Fruit fly (Drosophila melanogaster): ENCODE results near the gene Timp.
A peak's percentile ranks its signal among the peaks of the same experiment; 100 is the strongest.

Gene Timp

dm6 chr3R:10261800-10262199 is 49.0 kb upstream of the Timp start, which contains the start of the genes Sirt6 and pont (continued):
- no peak for TF ChIP-seq Atf6 (GFP tag; IDR thresholded peaks at IDR 0.05)
- peak; percentile 96 for TF ChIP-seq CG13775 (GFP tag; optimal IDR thresholded peaks at IDR 0.05)
- TF ChIP-seq bcd (GFP tag; optimal IDR thresholded peaks at IDR 0.05): peak; percentile 94
- no peak for TF ChIP-seq GATAe (GFP tag; conservative IDR thresholded peaks at IDR 0.05)
- no peak for TF ChIP-seq CG10959 (GFP tag; IDR thresholded peaks at IDR 0.05)
- no peak for TF ChIP-seq CG7372 (GFP tag; IDR thresholded peaks at IDR 0.05)
- TF ChIP-seq pita (GFP tag; optimal IDR thresholded peaks at IDR 0.05): no peak
- TF ChIP-seq CG14860 (GFP tag; IDR thresholded peaks at IDR 0.05; ENCODE audit: partially characterized antibody): no peak
- no peak for TF ChIP-seq wdn (GFP tag; IDR thresholded peaks at IDR 0.05)
- TF ChIP-seq Dip2 (GFP tag; IDR thresholded peaks at IDR 0.05): no peak
- peak; percentile 92 for TF ChIP-seq CG17385 (GFP tag; optimal IDR thresholded peaks at IDR 0.05)
- peak; percentile 91 for TF ChIP-seq sug (tag; optimal IDR thresholded peaks at IDR 0.05)
- TF ChIP-seq Antp (GFP tag; optimal IDR thresholded peaks at IDR 0.05): peak; percentile 50
- no peak for TF ChIP-seq eve (GFP tag; optimal IDR thresholded peaks at IDR 0.05)
- no peak for TF ChIP-seq bbx (GFP tag; IDR thresholded peaks at IDR 0.05; ENCODE audit: partially characterized antibody)
- peak; percentile 49 for TF ChIP-seq dm (GFP tag; optimal IDR thresholded peaks at IDR 0.05)
- TF ChIP-seq wek (GFP tag; optimal IDR thresholded peaks at IDR 0.05): no peak
- TF ChIP-seq Nf-YC (tag; optimal IDR thresholded peaks at IDR 0.05): peak; percentile 84
- no peak for TF ChIP-seq danr (GFP tag; IDR thresholded peaks at IDR 0.05)
- TF ChIP-seq Trl (optimal IDR thresholded peaks at IDR 0.05): no peak
- peak; percentile 57 for TF ChIP-seq Trl (GFP tag; optimal IDR thresholded peaks at IDR 0.05)
- TF ChIP-seq Camta (GFP tag; optimal IDR thresholded peaks at IDR 0.05): peak; percentile 37
- peak; percentile 71 for TF ChIP-seq mam (GFP tag; optimal IDR thresholded peaks at IDR 0.05)
- TF ChIP-seq CG8359 (GFP tag; optimal IDR thresholded peaks at IDR 0.05; ENCODE audit: borderline replicate concordance): peak; percentile 77
- peak; percentile 52 for TF ChIP-seq tup (GFP tag; optimal IDR thresholded peaks at IDR 0.05)
- TF ChIP-seq onecut (GFP tag; IDR thresholded peaks at IDR 0.05): peak; percentile 83
- TF ChIP-seq CG1602 (GFP tag; optimal IDR thresholded peaks at IDR 0.05): peak; percentile 96
- TF ChIP-seq unc-4 (GFP tag; IDR thresholded peaks at IDR 0.05; ENCODE audit: partially characterized antibody): no peak
- peak; percentile 26 for TF ChIP-seq BEAF-32 (GFP tag; optimal IDR thresholded peaks at IDR 0.05)
- TF ChIP-seq CG12659 (GFP tag; optimal IDR thresholded peaks at IDR 0.05): peak; percentile 97
- TF ChIP-seq ash1 (GFP tag; optimal IDR thresholded peaks at IDR 0.05): peak; percentile 7
- no peak for TF ChIP-seq Dfd (GFP tag; optimal IDR thresholded peaks at IDR 0.05)
- no peak for TF ChIP-seq CG9932 (GFP tag; IDR thresholded peaks at IDR 0.05)
- TF ChIP-seq CG5245 (GFP tag; optimal IDR thresholded peaks at IDR 0.05): peak; percentile 84
- peak; percentile 97 for TF ChIP-seq unpg (GFP tag; optimal IDR thresholded peaks at IDR 0.05)
- no peak for TF ChIP-seq CG16779 (GFP tag; IDR thresholded peaks at IDR 0.05)
- peak; percentile 96 for TF ChIP-seq Sox100B (GFP tag; optimal IDR thresholded peaks at IDR 0.05)
- no peak for TF ChIP-seq slbo (GFP tag; IDR thresholded peaks at IDR 0.05)
- TF ChIP-seq CG6254 (GFP tag; optimal IDR thresholded peaks at IDR 0.05): peak; percentile 81
- TF ChIP-seq CG7556 (GFP tag; optimal IDR thresholded peaks at IDR 0.05): peak; percentile 95
- TF ChIP-seq sim (GFP tag; IDR thresholded peaks at IDR 0.05): no peak
- TF ChIP-seq Chrac-16 (GFP tag; optimal IDR thresholded peaks at IDR 0.05): peak; percentile 92
- peak; percentile 89 for TF ChIP-seq stwl (tag; optimal IDR thresholded peaks at IDR 0.05)
- peak; percentile 26 for TF ChIP-seq CG1792 (GFP tag; optimal IDR thresholded peaks at IDR 0.05)
- no peak for TF ChIP-seq crc (GFP tag; optimal IDR thresholded peaks at IDR 0.05)
- TF ChIP-seq Kr (GFP tag; optimal IDR thresholded peaks at IDR 0.05): no peak
- no peak for TF ChIP-seq CG4360 (GFP tag; IDR thresholded peaks at IDR 0.05)
- TF ChIP-seq Fer2 (tag; optimal IDR thresholded peaks at IDR 0.05): peak; percentile 90
- TF ChIP-seq CG1647 (GFP tag; optimal IDR thresholded peaks at IDR 0.05): peak; percentile 33
- peak; percentile 96 for TF ChIP-seq croc (GFP tag; conservative IDR thresholded peaks at IDR 0.05)
- TF ChIP-seq CG4424 (GFP tag; optimal IDR thresholded peaks at IDR 0.05): peak; percentile 93
- TF ChIP-seq CG16815 (GFP tag; optimal IDR thresholded peaks at IDR 0.05): peak; percentile 93
